Fruit fly (Drosophila melanogaster) whole organism, wandering third instar larva: ENCODE data around the gene CG14125.

Experiments used
- Abd-B ChIP-seq: fragments of >200 bp; optimal IDR thresholded peaks from 2 replicates; lab custom pipeline; 2017; ENCODE audit warnings: missing biosample characterization, missing genetic modification characterization
- Dif ChIP-seq: fragments of 200-275, 200-300 bp; sonication (Bioruptor generic); optimal IDR thresholded peaks from 2 replicates; lab custom pipeline; 2018; ENCODE audit warnings: missing biosample characterization, missing genetic modification characterization; ENCODE audit not compliant: partially characterized antibody
- rgr ChIP-seq: fragments of 200-800 bp; sonication (Bioruptor generic); optimal IDR thresholded peaks from 3 replicates; lab custom pipeline; 2016; ENCODE audit warnings: missing biosample characterization, mild to moderate bottlenecking, missing genetic modification characterization

dm6 chr3L:11957669-11958333, 16.9 kb upstream of the CG14125 start, which contains the start of the genes CG11570 and CG43294:
- TF ChIP-seq Abd-B (GFP tag; lab: Kevin White, UChicago): no peak
- no peak for TF ChIP-seq rgr (GFP tag; lab: Kevin White, UChicago)
- no peak for TF ChIP-seq Dif (GFP tag; lab: Kevin White, UChicago)
